Fruit fly (Drosophila melanogaster): Measurements from ENCODE around the gene mre11.

Gene mre11

DNA sequence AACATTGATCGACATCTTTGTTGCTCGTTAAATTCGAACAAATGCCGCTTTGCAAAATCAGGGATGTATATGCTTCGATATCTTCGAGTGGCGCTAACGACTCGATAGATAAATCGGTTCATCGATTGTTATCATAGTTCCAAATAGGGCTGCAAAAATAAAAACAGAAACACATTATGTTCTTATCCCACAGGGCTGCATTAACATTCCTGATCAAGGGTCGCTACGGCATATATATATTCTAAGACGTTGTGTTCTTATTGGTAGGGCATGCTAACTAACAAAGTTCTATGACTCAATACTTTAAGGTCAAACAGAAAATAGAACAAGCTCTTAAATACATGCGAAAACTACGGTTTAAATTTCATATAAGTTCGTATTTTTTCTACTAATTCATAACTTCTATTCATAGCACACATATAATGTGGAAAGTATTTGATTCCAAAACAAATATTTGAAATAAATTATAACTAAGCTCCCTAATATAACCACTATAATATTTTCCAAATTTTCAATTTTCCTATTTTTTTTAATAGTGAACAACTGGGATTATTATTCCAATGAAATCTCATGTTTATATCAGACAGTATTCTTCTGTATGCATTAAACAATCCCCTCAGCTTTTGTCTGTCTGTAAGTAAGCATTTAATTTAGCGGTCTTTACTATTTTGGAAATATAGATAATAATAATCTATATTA, 12.8 kb upstream of the mre11 start, which contains the start of gene cmet (continued):
- TF ChIP-seq insv (GFP tag; optimal IDR thresholded peaks at IDR 0.05): peak in 1 of 2 experiments; percentile 41
- TF ChIP-seq Antp (GFP tag; optimal IDR thresholded peaks at IDR 0.05): peak; percentile 63
- peak; percentile 79 for TF ChIP-seq Ets97D (GFP tag; optimal IDR thresholded peaks at IDR 0.05)
- TF ChIP-seq CG18599 (GFP tag; optimal IDR thresholded peaks at IDR 0.05): peak; percentile 20
- peak; percentile 44 for TF ChIP-seq dmrt11E (tag; optimal IDR thresholded peaks at IDR 0.05)
- TF ChIP-seq grn (GFP tag; optimal IDR thresholded peaks at IDR 0.05): peak; percentile 42
- peak; percentile 42; the same call in 1 of the 2 replicates for TF ChIP-seq E2f1 (GFP tag; IDR thresholded peaks at IDR 0.05)
- TF ChIP-seq CG17912 (GFP tag; optimal IDR thresholded peaks at IDR 0.05): peak; percentile 19
- peak; percentile 46 for TF ChIP-seq Fer2 (tag; optimal IDR thresholded peaks at IDR 0.05)
- peak; percentile 27 for TF ChIP-seq Mad (GFP tag; optimal IDR thresholded peaks at IDR 0.05)
- peak; percentile 72 for TF ChIP-seq pho (GFP tag; optimal IDR thresholded peaks at IDR 0.05)
- peak in 2 of 3 experiments; percentile 62 to 94 for TF ChIP-seq lola (GFP tag; optimal IDR thresholded peaks at IDR 0.05)
- peak; percentile 24 for TF ChIP-seq CG7987 (GFP tag; optimal IDR thresholded peaks at IDR 0.05)
- TF ChIP-seq Bgb (GFP tag; IDR thresholded peaks at IDR 0.05; ENCODE audit: partially characterized antibody): peak; percentile 98
- TF ChIP-seq CG1603 (tag; optimal IDR thresholded peaks at IDR 0.05): peak; percentile 89
- no peak for TF ChIP-seq Nf-YC (tag; optimal IDR thresholded peaks at IDR 0.05)
- TF ChIP-seq CG17802 (tag; optimal IDR thresholded peaks at IDR 0.05): peak; percentile 59
- TF ChIP-seq ssp (GFP tag; IDR thresholded peaks at IDR 0.05): peak; percentile 96
- TF ChIP-seq ranshi (GFP tag; IDR thresholded peaks at IDR 0.05): peak; percentile 45; the same call in 1 of the 2 replicates
- TF ChIP-seq CG10267 (tag; optimal IDR thresholded peaks at IDR 0.05): peak; percentile 65
- TF ChIP-seq Abd-B (GFP tag; optimal IDR thresholded peaks at IDR 0.05): peak; percentile 55
- TF ChIP-seq Sry-δ (GFP tag; optimal IDR thresholded peaks at IDR 0.05): peak; percentile 94
- peak; percentile 70 for TF ChIP-seq CG14710 (tag; optimal IDR thresholded peaks at IDR 0.05)
- no peak for TF ChIP-seq Spps (tag; optimal IDR thresholded peaks at IDR 0.05)
- TF ChIP-seq tio (GFP tag; optimal IDR thresholded peaks at IDR 0.05): peak; percentile 50
- peak; percentile 67 for TF ChIP-seq pfk (GFP tag; optimal IDR thresholded peaks at IDR 0.05)
- peak; percentile 67 for TF ChIP-seq CG18262 (tag; optimal IDR thresholded peaks at IDR 0.05)
- peak; percentile 96 for TF ChIP-seq hb (GFP tag; IDR thresholded peaks at IDR 0.05; ENCODE audit: partially characterized antibody)
- peak; percentile 98 for TF ChIP-seq Dref (GFP tag; IDR thresholded peaks at IDR 0.05)
- peak; percentile 45 for TF ChIP-seq Six4 (GFP tag; optimal IDR thresholded peaks at IDR 0.05)
- TF ChIP-seq CG15514 (GFP tag; optimal IDR thresholded peaks at IDR 0.05): peak; percentile 97
- peak; percentile 23 for TF ChIP-seq CG17186 (GFP tag; optimal IDR thresholded peaks at IDR 0.05)
- TF ChIP-seq tna (GFP tag; IDR thresholded peaks at IDR 0.05; ENCODE audit: partially characterized antibody): peak; percentile 98
- TF ChIP-seq CG9215 (GFP tag; IDR thresholded peaks at IDR 0.05): peak; percentile 48
- peak; percentile 30 for TF ChIP-seq bcd (GFP tag; optimal IDR thresholded peaks at IDR 0.05)
- 0 out of 3 replicates have a peak, but pooled peaks have one; percentile 30 for TF ChIP-seq Dbx (GFP tag; IDR thresholded peaks at IDR 0.05)
- peak; percentile 60 for TF ChIP-seq tx (GFP tag; optimal IDR thresholded peaks at IDR 0.05)
- TF ChIP-seq chinmo (GFP tag; IDR thresholded peaks at IDR 0.05; ENCODE audit: partially characterized antibody): peak; percentile 79; the same call in 2 of the 4 replicates
- peak; percentile 55 for TF ChIP-seq wdn (GFP tag; IDR thresholded peaks at IDR 0.05)
- TF ChIP-seq Camta (GFP tag; optimal IDR thresholded peaks at IDR 0.05): peak; percentile 64
- peak; percentile 46; the same call in 2 of the 3 replicates for TF ChIP-seq Mrtf (GFP tag; IDR thresholded peaks at IDR 0.05)
- TF ChIP-seq CG4328 (GFP tag; optimal IDR thresholded peaks at IDR 0.05): peak; percentile 28
- peak; percentile 33; the same call in 1 of the 3 replicates for TF ChIP-seq ase (GFP tag; IDR thresholded peaks at IDR 0.05)
- TF ChIP-seq Hsf (GFP tag; optimal IDR thresholded peaks at IDR 0.05): peak; percentile 60
- TF ChIP-seq rib (GFP tag; IDR thresholded peaks at IDR 0.05): no peak
- TF ChIP-seq lilli (GFP tag; optimal IDR thresholded peaks at IDR 0.05): peak; percentile 79
- peak; percentile 7 for TF ChIP-seq CG30431 (GFP tag; optimal IDR thresholded peaks at IDR 0.05)
- peak; percentile 81 for TF ChIP-seq Scr (GFP tag; IDR thresholded peaks at IDR 0.05; ENCODE audit: partially characterized antibody)

Data from whole organism, embryonic.